Worm (Caenorhabditis elegans) whole organism, young adult: Measurements from ENCODE around the gene iffb-1.

Experiments used
- F52B5.7 ChIP-seq: sonication (generic microtip); optimal IDR thresholded peaks from 2 replicates; lab custom pipeline; 2016; ENCODE audit warnings: mild to moderate bottlenecking, missing genetic modification characterization, missing compliant biosample characterization
- K12H6.12 ChIP-seq: fragments of 200-800 bp; sonication (Bioruptor generic); optimal IDR thresholded peaks from 2 replicates; lab custom pipeline; 2018; ENCODE audit warnings: mild to moderate bottlenecking, missing genetic modification characterization, missing compliant biosample characterization
- T07F8.4 ChIP-seq: sonication (generic microtip); optimal IDR thresholded peaks from 2 replicates; lab custom pipeline; 2016; ENCODE audit warnings: mild to moderate bottlenecking, missing genetic modification characterization, moderate library complexity, missing compliant biosample characterization
- Y79H2A.3 ChIP-seq: fragments of 200-800 bp; sonication (Bioruptor generic); conservative IDR thresholded peaks from 2 replicates; pipeline ENCODE4 v1.3.6; 2022; ENCODE audit warnings: missing genetic modification reagents, missing genetic modification characterization, missing compliant biosample characterization
- Y95B8A.8 ChIP-seq: fragments of 200-800 bp; sonication (Bioruptor generic); IDR thresholded peaks from 2 replicates; pipeline ENCODE4 v1.3.6; 2022; ENCODE audit warnings: missing genetic modification reagents, missing genetic modification characterization, missing compliant biosample characterization
- ZK185.1 ChIP-seq: sonication (generic microtip); optimal IDR thresholded peaks from 2 replicates; lab custom pipeline; 2016; ENCODE audit warnings: mild to moderate bottlenecking, missing genetic modification characterization, missing compliant biosample characterization; ENCODE audit not compliant: poor library complexity, severe bottlenecking
- athp-1 ChIP-seq: sonication (generic microtip); optimal IDR thresholded peaks from 2 replicates; lab custom pipeline; 2017; ENCODE audit warnings: mild to moderate bottlenecking, missing genetic modification characterization, missing compliant biosample characterization
- attf-5 ChIP-seq: fragments of 200-800 bp; sonication (Bioruptor generic); optimal IDR thresholded peaks from 2 replicates; lab custom pipeline; 2018; ENCODE audit warnings: mild to moderate bottlenecking, missing genetic modification characterization, missing compliant biosample characterization
- ceh-27 ChIP-seq: fragments of 200-800 bp; sonication (Bioruptor generic); optimal IDR thresholded peaks from 2 replicates; lab custom pipeline; 2018; ENCODE audit warnings: mild to moderate bottlenecking, missing genetic modification characterization, moderate library complexity, missing compliant biosample characterization
- ceh-58 ChIP-seq: fragments of 200-800 bp; sonication (Bioruptor generic); IDR thresholded peaks from 2 replicates; pipeline ENCODE4 v1.3.6; 2022; ENCODE audit warnings: missing genetic modification characterization, missing compliant biosample characterization
- chd-7 ChIP-seq: sonication (generic microtip); optimal IDR thresholded peaks from 2 replicates; lab custom pipeline; 2016; ENCODE audit warnings: mild to moderate bottlenecking, missing genetic modification characterization, moderate library complexity, missing compliant biosample characterization
- die-1 ChIP-seq: sonication (generic microtip); optimal IDR thresholded peaks from 2 replicates; lab custom pipeline; 2016; ENCODE audit warnings: missing genotype, mild to moderate bottlenecking, missing genetic modification characterization, missing compliant biosample characterization
- egl-44 ChIP-seq: fragments of 200-800 bp; sonication (Bioruptor generic); IDR thresholded peaks from 2 replicates; pipeline ENCODE4 v1.3.6; 2022; ENCODE audit warnings: missing genetic modification reagents, missing genetic modification characterization, missing compliant biosample characterization
- egrh-3 ChIP-seq: fragments of 200-800 bp; sonication (Bioruptor generic); IDR thresholded peaks from 2 replicates; pipeline ENCODE4 v1.3.6; 2022; ENCODE audit warnings: missing genetic modification reagents, missing genetic modification characterization, missing compliant biosample characterization
- ekl-4 ChIP-seq: fragments of 200-800 bp; sonication (Bioruptor generic); IDR thresholded peaks from 2 replicates; pipeline ENCODE4 v1.3.6; 2022; ENCODE audit warnings: missing genetic modification reagents, missing genetic modification characterization, missing compliant biosample characterization
- ets-4 ChIP-seq: fragments of 200-800 bp; sonication (Bioruptor generic); optimal IDR thresholded peaks from 2 replicates; lab custom pipeline; 2018; ENCODE audit warnings: mild to moderate bottlenecking, missing genetic modification characterization, missing compliant biosample characterization
- gei-17 ChIP-seq: fragments of 200-800 bp; sonication (Bioruptor generic); optimal IDR thresholded peaks from 2 replicates; lab custom pipeline; 2018; ENCODE audit warnings: mild to moderate bottlenecking, missing genetic modification characterization, missing compliant biosample characterization
- hmg-20 ChIP-seq: fragments of 200-800 bp; sonication (Bioruptor generic); IDR thresholded peaks from 2 replicates; pipeline ENCODE4 v1.3.6; 2022; ENCODE audit warnings: missing genetic modification reagents, missing genetic modification characterization, missing compliant biosample characterization
- hrde-1 ChIP-seq: sonication (generic microtip); optimal IDR thresholded peaks from 2 replicates; lab custom pipeline; 2016; ENCODE audit warnings: missing genetic modification characterization, mild to moderate bottlenecking, missing compliant biosample characterization, moderate library complexity, missing genotype, missing genetic modification reagents, borderline replicate concordance
- lsl-1 ChIP-seq: fragments of 200-800 bp; sonication (Bioruptor generic); optimal IDR thresholded peaks from 2 replicates; lab custom pipeline; 2018; ENCODE audit warnings: mild to moderate bottlenecking, missing genetic modification characterization, moderate library complexity, missing compliant biosample characterization
- lsy-27 ChIP-seq: sonication (generic microtip); optimal IDR thresholded peaks from 2 replicates; lab custom pipeline; 2017; ENCODE audit warnings: missing genetic modification characterization, mild to moderate bottlenecking, missing compliant biosample characterization, antibody characterized with exemption, missing genotype, borderline replicate concordance; ENCODE audit not compliant: insufficient read depth
- mes-4 ChIP-seq: sonication (generic microtip); optimal IDR thresholded peaks from 2 replicates; lab custom pipeline; 2016; ENCODE audit warnings: missing genotype, missing genetic modification characterization, missing compliant biosample characterization
- nfya-2 ChIP-seq: fragments of 200-800 bp; sonication (Bioruptor generic); IDR thresholded peaks from 2 replicates; pipeline ENCODE4 v1.3.6; 2022; ENCODE audit warnings: missing genetic modification reagents, missing genetic modification characterization, missing compliant biosample characterization
- nhr-120 ChIP-seq: fragments of 200-800 bp; sonication (Bioruptor generic); IDR thresholded peaks from 2 replicates; pipeline ENCODE4 v1.3.6; 2022; ENCODE audit warnings: missing genetic modification characterization, missing compliant biosample characterization
- nhr-80 ChIP-seq: sonication (generic microtip); optimal IDR thresholded peaks from 2 replicates; lab custom pipeline; 2016; ENCODE audit warnings: missing genetic modification characterization, missing compliant biosample characterization
- snpc-3.4 ChIP-seq: sonication (generic microtip); optimal IDR thresholded peaks from 2 replicates; lab custom pipeline; 2017; ENCODE audit warnings: missing genetic modification characterization, mild to moderate bottlenecking, missing compliant biosample characterization, antibody characterized with exemption, moderate library complexity, missing genotype, missing genetic modification reagents
- ztf-18 ChIP-seq: sonication (generic microtip); optimal IDR thresholded peaks from 2 replicates; lab custom pipeline; 2016; ENCODE audit warnings: missing genotype, mild to moderate bottlenecking, missing genetic modification characterization, missing compliant biosample characterization

iffb-1 gene

DNA sequence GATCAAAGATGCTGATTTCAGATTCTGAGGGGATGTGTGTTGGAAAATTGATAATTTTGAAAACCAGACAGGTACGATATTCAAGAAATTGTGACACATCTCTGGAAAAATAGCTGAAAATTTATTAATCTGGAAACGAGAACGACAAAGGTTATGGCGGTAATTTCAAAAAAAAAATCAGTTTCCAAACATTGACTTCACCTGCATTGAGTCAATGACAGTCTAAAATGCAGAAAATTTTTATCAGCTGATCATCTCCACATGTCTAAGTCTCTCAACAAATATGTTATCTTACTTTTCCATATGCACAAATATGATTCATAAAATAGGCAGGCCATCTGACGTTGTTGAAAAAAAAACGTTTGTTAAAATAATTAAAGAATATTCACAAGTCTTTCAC is 42.2 kb upstream of the iffb-1 start, which contains the start of gene fbxa-48:
TSS of gene fbxa-48 (minus strand) at position 101 of the 400 bp plus-strand sequence.
- TF ChIP-seq nhr-80 (tag; lab: Kevin White, UChicago) (peak; percentile 5), Y79H2A.3 (GFP tag; lab: Robert Waterston, UW) (no peak)

DNA sequence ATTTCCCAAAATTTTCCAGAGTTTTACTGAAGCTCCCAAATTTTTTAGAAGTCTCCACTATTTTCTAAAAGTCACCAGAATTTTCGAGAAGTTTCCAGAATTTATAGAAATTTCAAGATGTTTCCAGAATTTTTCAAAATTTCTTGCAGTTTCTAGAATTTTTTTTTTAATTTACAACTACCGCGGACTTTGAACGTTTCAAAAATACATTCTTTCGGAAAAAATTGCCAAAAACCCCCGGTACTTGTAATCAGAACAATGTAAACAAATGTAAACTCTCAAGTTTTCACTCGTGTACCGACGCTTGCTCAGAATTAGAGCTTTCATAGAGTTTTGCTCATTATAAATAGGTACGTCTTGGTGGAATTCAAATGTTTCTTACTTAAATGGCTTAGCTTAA is 41.5 kb upstream of the iffb-1 start, which contains the start of gene fbxa-39:
TSS of gene fbxa-39 (plus strand) at position 301 of the 400 bp plus-strand sequence.
- no peak for TF ChIP-seq lsy-27 (tag; lab: Kevin White, UChicago)
- no peak for TF ChIP-seq hrde-1
- no peak for TF ChIP-seq gei-17 (GFP tag; lab: Kevin White, UChicago)
- no peak for TF ChIP-seq F52B5.7
- no peak for TF ChIP-seq ets-4
- TF ChIP-seq ceh-27 (GFP tag; lab: Kevin White, UChicago): no peak
- no peak for TF ChIP-seq egrh-3 (GFP tag; lab: Robert Waterston, UW)
- no peak for TF ChIP-seq T07F8.4 (tag; lab: Kevin White, UChicago)
- no peak for TF ChIP-seq egl-44
- no peak for TF ChIP-seq hmg-20 (GFP tag; lab: Robert Waterston, UW)
- TF ChIP-seq chd-7 (tag; lab: Kevin White, UChicago): no peak
- no peak for TF ChIP-seq die-1 (tag; lab: Kevin White, UChicago)
- no peak for TF ChIP-seq ekl-4 (GFP tag; lab: Robert Waterston, UW)

DNA sequence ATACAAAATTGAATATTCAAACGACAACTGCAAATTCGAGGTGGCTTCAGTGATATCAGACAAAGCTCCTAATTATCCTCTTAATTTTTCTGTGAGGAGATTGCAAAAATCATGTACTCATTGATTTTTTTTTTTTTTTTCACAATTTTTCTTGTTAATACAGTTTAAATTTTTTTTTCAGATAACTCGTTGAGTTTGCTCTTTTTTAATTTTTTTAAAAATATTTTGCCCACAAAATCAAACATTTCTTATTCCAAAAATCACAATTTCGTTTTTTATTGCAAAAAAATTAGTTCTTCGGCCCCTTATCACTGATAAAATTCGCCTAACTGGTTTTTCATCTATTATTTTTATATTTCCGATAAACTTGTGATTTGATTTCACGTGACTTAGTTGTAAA is 37.4 kb upstream of the iffb-1 start, which contains the start of gene Y54F10BM.21:
TSS of gene Y54F10BM.21 (plus strand) at position 301 of the 400 bp plus-strand sequence.
- no peak for TF ChIP-seq K12H6.12 (tag; lab: Kevin White, UChicago)
- TF ChIP-seq, all 124 proteins: peak for 0

DNA sequence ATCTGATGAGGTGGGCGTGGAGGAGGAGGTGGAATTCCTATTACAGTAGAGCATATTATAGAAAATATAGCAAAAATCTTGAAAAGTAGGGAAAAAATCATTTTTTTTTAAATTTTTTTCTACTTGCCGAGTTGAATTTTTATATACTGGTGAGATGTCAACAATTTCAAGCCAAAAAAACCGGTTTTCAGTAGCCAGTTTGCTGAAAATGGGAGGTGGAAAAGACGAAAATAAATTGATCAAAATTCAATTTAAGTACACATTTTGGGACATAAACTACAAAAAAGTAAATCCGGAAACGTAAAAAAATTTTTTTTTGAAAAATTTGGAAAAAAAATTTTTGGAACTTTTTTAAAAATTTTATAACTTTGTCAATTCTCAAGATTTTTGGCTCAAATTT is 34.8 kb upstream of the iffb-1 start, which contains the start of gene Y54F10BM.23:
TSS of gene Y54F10BM.23 (minus strand) at position 101 of the 400 bp plus-strand sequence.
- no peak for TF ChIP-seq nfya-2 (GFP tag; lab: Robert Waterston, UW)
- no peak for TF ChIP-seq mes-4 (tag; lab: Kevin White, UChicago)
- no peak for TF ChIP-seq lsl-1 (GFP tag; lab: Kevin White, UChicago)
- no peak for TF ChIP-seq athp-1
- no peak for TF ChIP-seq snpc-3.4 (tag; lab: Kevin White, UChicago)
- no peak for TF ChIP-seq ztf-18
- TF ChIP-seq Y95B8A.8: no peak

DNA sequence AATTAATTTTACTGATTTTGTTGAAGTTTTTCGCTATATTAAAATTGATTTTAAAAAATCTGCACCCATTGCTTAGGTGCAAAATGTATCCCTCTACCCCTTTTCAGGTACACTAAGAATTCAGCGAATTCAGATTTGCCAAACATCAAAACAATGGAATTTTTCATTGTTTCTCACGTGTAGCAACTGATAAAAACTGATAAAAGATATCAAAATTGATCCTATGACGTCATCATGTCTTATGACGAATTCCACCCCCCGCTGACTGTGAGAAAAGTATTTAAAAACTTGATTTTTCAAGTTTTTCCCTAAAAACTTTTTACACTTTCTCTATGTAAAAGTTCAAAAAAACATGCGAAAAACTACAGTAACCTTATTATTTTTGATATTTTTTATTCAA is 33.7 kb upstream of the iffb-1 start, which contains the start of gene Y54F10BM.22:
TSS of gene Y54F10BM.22 (plus strand) at position 331 of the 400 bp plus-strand sequence.
- TF ChIP-seq attf-5 (GFP tag; lab: Kevin White, UChicago): no peak
- TF ChIP-seq ZK185.1 (tag; lab: Kevin White, UChicago): no peak
- TF ChIP-seq nhr-120 (GFP tag; lab: Robert Waterston, UW): no peak
- no peak for TF ChIP-seq chd-7 (tag; lab: Kevin White, UChicago)
- TF ChIP-seq mes-4 (tag; lab: Kevin White, UChicago): no peak
- TF ChIP-seq ceh-58 (GFP tag; lab: Robert Waterston, UW): no peak
- no peak for TF ChIP-seq hrde-1
